Worm (Caenorhabditis elegans): ENCODE results near the gene B0001.5.

Gene B0001.5

DNA sequence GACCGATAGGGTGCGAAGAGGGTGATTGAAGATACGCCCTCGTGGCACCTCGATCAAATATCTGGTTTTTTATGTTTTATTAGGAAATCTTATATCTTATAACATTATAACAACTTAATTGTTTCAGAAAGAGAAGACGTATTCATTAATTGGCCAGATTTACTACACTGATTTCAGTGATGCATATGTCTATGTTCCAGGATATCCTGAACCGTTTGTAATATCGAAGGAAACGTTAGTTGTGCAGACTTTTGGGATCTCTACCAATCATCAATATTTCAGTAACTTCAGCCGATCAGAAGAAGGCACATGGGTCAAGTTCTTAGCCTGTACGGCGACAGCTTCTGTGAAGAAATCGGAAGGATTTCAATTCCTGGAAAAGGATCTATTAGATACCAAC, 17.3 kb upstream of the B0001.5 start:
- no peak for TF ChIP-seq mdt-29 (GFP tag; IDR thresholded peaks at IDR 0.05)
- TF ChIP-seq aha-1 (tag) = peak; percentile 96

DNA sequence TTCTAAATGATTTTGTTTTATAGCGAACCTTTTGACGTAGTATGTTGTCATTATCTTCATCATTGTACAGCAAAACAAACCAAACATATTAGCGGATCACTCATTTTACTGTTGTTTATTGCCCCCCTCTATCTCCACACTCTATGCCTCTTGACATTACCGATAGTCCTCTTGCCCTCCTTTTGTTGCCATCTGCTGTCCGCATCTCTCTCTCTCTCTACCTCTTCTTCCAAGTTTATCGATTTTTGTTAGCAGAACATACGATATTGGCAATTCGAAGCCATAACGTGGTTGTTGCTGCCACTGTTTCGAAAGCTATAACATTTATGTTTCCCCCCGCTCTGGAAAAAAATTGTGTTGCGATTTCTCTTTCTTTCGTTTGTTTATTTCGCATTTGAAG, 14.8 kb upstream of the B0001.5 start:
- TF ChIP-seq arid-1 (GFP tag; conservative IDR thresholded peaks at IDR 0.05) (no peak), ceh-82 (tag; optimal IDR thresholded peaks at IDR 0.05) (no peak), nhr-6 (tag; optimal IDR thresholded peaks at IDR 0.05) (peak; percentile 20), mdt-29 (GFP tag; IDR thresholded peaks at IDR 0.05) (no peak), hmg-1.1 (GFP tag; IDR thresholded peaks at IDR 0.05) (0 out of 2 replicates have a peak, but pooled peaks have one; percentile 29), mes-2 (tag; optimal IDR thresholded peaks at IDR 0.05; ENCODE audit: poor library complexity, severe bottlenecking) (peak; percentile 6), pqm-1 (tag; optimal IDR thresholded peaks at IDR 0.05) (no peak), attf-4 (tag; optimal IDR thresholded peaks at IDR 0.05) (no peak), ceh-32 (tag; optimal IDR thresholded peaks at IDR 0.05; ENCODE audit: poor library complexity) (no peak), D1046.2 (GFP tag; IDR thresholded peaks at IDR 0.05) (no peak), daf-8 (GFP tag; IDR thresholded peaks at IDR 0.05) (no peak), skn-1 (tag; optimal IDR thresholded peaks at IDR 0.05) (no peak), mxl-3 (GFP tag; optimal IDR thresholded peaks at IDR 0.05) (peak; percentile 25), F44E2.7 (GFP tag; IDR thresholded peaks at IDR 0.05) (no peak), lsy-2 (tag; optimal IDR thresholded peaks at IDR 0.05) (no peak)

DNA sequence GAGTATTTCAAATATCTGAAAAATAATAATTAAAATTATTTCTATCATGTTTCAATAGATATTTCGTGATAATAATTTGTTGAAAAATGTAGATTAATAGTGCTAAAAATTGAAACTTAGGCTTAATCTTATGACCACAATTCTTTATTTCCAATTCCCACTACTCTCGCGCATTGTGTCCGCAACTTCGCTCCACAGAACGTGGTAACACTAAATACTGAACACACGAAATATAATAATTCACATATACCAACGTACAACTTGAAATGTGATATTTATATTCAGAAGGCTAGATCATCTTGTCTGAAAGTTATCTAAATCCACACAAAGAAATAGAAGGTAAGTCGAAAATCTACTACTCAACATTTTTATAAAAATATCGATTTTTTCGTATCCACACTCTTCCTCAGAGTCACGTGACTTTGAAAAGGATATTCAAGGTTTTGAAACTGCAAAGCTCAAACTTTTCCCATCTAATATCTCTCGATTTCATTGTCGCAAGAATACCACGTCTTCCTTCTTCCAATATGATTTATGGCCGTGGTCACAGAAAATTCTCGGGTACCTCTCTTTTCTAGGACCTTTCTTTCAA, 13.6 kb upstream of the B0001.5 start, which contains the start of gene eri-12:
Gene eri-12, plus strand, starts transcription at position 197 of the 592 bp plus-strand sequence.
- peak in 1 of 2 experiments; percentile 7 for TF ChIP-seq lsy-2 (tag; optimal IDR thresholded peaks at IDR 0.05)
- no peak for TF ChIP-seq nhr-111 (GFP tag; optimal IDR thresholded peaks at IDR 0.05)
- TF ChIP-seq nhr-28 (tag; optimal IDR thresholded peaks at IDR 0.05) = peak; percentile 21
- peak; percentile 61 for TF ChIP-seq hlh-30 (tag; optimal IDR thresholded peaks at IDR 0.05; ENCODE audit: insufficient read depth)
- peak; percentile 21 for TF ChIP-seq mes-2 (tag; optimal IDR thresholded peaks at IDR 0.05; ENCODE audit: poor library complexity, severe bottlenecking)
- TF ChIP-seq lin-38 (GFP tag; IDR thresholded peaks at IDR 0.05) = peak; percentile 17; the same call in 1 of the 2 replicates

DNA sequence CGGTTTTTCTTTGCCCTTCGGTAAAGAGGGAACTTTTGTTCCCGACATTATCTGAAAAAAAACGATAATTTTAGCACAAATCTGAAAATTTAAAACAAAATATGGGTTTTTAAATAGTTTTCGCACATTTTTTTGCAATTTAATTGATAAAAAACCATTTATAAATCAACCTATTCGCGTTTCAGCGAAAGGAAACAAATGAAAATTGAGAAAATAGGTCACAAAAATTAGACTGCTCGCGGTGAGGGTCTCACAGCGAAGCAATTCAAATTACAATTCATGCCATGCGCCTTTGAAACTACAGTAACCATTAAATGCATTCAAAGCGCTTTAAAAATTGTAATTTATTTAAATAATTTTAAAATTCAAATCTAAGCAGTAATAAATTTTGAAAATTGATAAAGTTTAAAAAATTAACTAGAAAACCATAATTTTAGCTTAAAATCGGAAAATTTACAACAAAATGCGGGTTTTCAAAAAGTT, 11.1 kb upstream of the B0001.5 start, which contains the start of gene B0001.7:
Gene B0001.7, minus strand, starts transcription at position 51 of the 483 bp plus-strand sequence.
- no peak for TF ChIP-seq Y105C5A.15 (GFP tag; IDR thresholded peaks at IDR 0.05)
- TF ChIP-seq ceh-62 (tag; optimal IDR thresholded peaks at IDR 0.05) = no peak
- no peak for TF ChIP-seq snpc-4 (tag; optimal IDR thresholded peaks at IDR 0.05)
- TF ChIP-seq set-16 (GFP tag; IDR thresholded peaks at IDR 0.05) = no peak
- no peak for TF ChIP-seq fos-1 (tag; optimal IDR thresholded peaks at IDR 0.05)
- no peak for TF ChIP-seq lir-3 (tag; optimal IDR thresholded peaks at IDR 0.05)
- TF ChIP-seq Y75B8A.6 (GFP tag; IDR thresholded peaks at IDR 0.05) = no peak
- TF ChIP-seq madf-5 (GFP tag; IDR thresholded peaks at IDR 0.05) = no peak
- TF ChIP-seq spr-1 (tag; optimal IDR thresholded peaks at IDR 0.05) = no peak
- no peak for TF ChIP-seq skn-1 (tag; optimal IDR thresholded peaks at IDR 0.05)
- TF ChIP-seq F10B5.3 (tag; optimal IDR thresholded peaks at IDR 0.05) = no peak
- TF ChIP-seq fkh-10 (GFP tag; optimal IDR thresholded peaks at IDR 0.05) = no peak
- TF ChIP-seq nhr-6 (tag; optimal IDR thresholded peaks at IDR 0.05) = no peak

DNA sequence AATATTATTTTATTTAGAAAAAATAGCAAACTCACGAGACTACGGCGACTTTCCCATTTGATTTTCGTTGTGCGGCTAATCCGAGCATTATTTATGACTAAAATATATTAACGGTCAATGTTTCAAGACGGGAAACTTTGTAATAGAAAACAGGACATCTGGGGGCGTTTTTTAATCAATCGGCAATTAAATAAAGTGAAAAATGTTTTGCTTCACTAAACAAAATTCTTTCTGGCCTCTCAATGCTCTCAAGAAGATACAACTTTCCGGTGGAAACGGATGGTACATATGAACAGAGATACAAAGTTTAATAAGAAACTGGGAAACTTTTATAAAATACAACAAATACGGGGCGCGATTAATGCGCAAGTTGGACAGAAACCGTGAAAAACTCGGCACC, 7.7 kb upstream of the B0001.5 start, which contains the start of gene B0001.2:
Gene B0001.2, minus strand, starts transcription at position 101 of the 400 bp plus-strand sequence.
- TF ChIP-seq ceh-20 (GFP tag; IDR thresholded peaks at IDR 0.05) (no peak), dmd-9 (GFP tag; IDR thresholded peaks at IDR 0.05) (no peak), zag-1 (tag; optimal IDR thresholded peaks at IDR 0.05) (no peak), nhr-77 (tag; optimal IDR thresholded peaks at IDR 0.05) (no peak), lin-39 (tag; optimal IDR thresholded peaks at IDR 0.05) (no peak), ceh-44 (GFP tag; IDR thresholded peaks at IDR 0.05) (no peak), hlh-30 (tag; optimal IDR thresholded peaks at IDR 0.05; ENCODE audit: insufficient read depth) (no peak), lim-7 (GFP tag; IDR thresholded peaks at IDR 0.05) (no peak)
